Fruit fly (Drosophila melanogaster) whole organism, embryonic: ENCODE data around the gene CG7601.

Experiments used
- CG12071 ChIP-seq: fragments of 200-800 bp; sonication (Bioruptor generic); optimal IDR thresholded peaks from 3 replicates; lab custom pipeline; 2018; ENCODE audit warnings: missing biosample characterization, mild to moderate bottlenecking, missing genetic modification characterization
- CG12104 ChIP-seq: fragments of 200-800 bp; sonication (Bioruptor generic); optimal IDR thresholded peaks from 3 replicates; lab custom pipeline; 2016; ENCODE audit warnings: missing biosample characterization, missing genetic modification characterization
- CG12236 ChIP-seq: fragments of 200-800 bp; sonication (Bioruptor generic); optimal IDR thresholded peaks from 2 replicates; lab custom pipeline; 2016; ENCODE audit warnings: missing biosample characterization, missing genetic modification characterization
- CG13287 ChIP-seq: fragments of 200-800 bp; sonication (Bioruptor generic); IDR thresholded peaks from 2 replicates; pipeline ENCODE4 v1.3.6; 2022; ENCODE audit warnings: missing biosample characterization, missing genetic modification characterization; ENCODE audit not compliant: partially characterized antibody
- CG14014 ChIP-seq: fragments of 200-800 bp; sonication (Bioruptor generic); IDR thresholded peaks from 2 replicates; pipeline ENCODE4 v1.3.6; 2022; ENCODE audit warnings: missing biosample characterization, missing genetic modification characterization
- CG14050 ChIP-seq: fragments of 200-800 bp; sonication (Bioruptor generic); IDR thresholded peaks from 3 replicates; pipeline ENCODE4 v1.3.6; 2022; ENCODE audit warnings: missing biosample characterization, missing genetic modification characterization
- CG14667 ChIP-seq: fragments of 200-800 bp; sonication (Bioruptor generic); IDR thresholded peaks from 2 replicates; pipeline ENCODE4 v1.3.6; 2022; ENCODE audit warnings: missing biosample characterization, missing genetic modification characterization
- CG17328 ChIP-seq: fragments of 200-800 bp; sonication (Bioruptor generic); IDR thresholded peaks from 2 replicates; pipeline ENCODE4 v1.3.6; 2022; ENCODE audit warnings: missing biosample characterization, missing genetic modification characterization
- CG17361 ChIP-seq: fragments of 200-800 bp; sonication (Bioruptor generic); IDR thresholded peaks from 3 replicates; pipeline ENCODE4 v1.3.6; 2022; ENCODE audit warnings: missing biosample characterization, missing genetic modification characterization
- CG3407 ChIP-seq: fragments of 200-800 bp; sonication (Bioruptor generic); optimal IDR thresholded peaks from 2 replicates; lab custom pipeline; 2018; ENCODE audit warnings: missing biosample characterization, mild to moderate bottlenecking, missing genetic modification characterization
- CG3726 ChIP-seq: fragments of 200-800 bp; sonication (Bioruptor generic); IDR thresholded peaks from 3 replicates; pipeline ENCODE4, ENCODE4 v1.3.6; 2022; ENCODE audit warnings: missing biosample characterization, missing genetic modification characterization
- CG3995 ChIP-seq: fragments of 200-800 bp; sonication (Bioruptor generic); optimal IDR thresholded peaks from 3 replicates; lab custom pipeline; 2016; ENCODE audit warnings: missing biosample characterization, missing genetic modification characterization
- CG5953 ChIP-seq: fragments of 200-800 bp; sonication (Bioruptor generic); IDR thresholded peaks from 2 replicates; pipeline ENCODE4 v1.3.6; 2022; ENCODE audit warnings: missing biosample characterization, missing genetic modification characterization
- CG6683 ChIP-seq: fragments of 200-800 bp; sonication (Bioruptor generic); optimal IDR thresholded peaks from 2 replicates; lab custom pipeline; 2017; ENCODE audit warnings: missing biosample characterization, mild to moderate bottlenecking, missing genetic modification characterization, missing genetic modification reagents
- CG6791 ChIP-seq: fragments of 200-800 bp; sonication (Bioruptor generic); IDR thresholded peaks from 3 replicates; pipeline ENCODE4 v1.3.6; 2022; ENCODE audit warnings: missing biosample characterization, missing genetic modification characterization; ENCODE audit not compliant: partially characterized antibody
- CG6854 ChIP-seq: fragments of 200-800 bp; sonication (Bioruptor generic); optimal IDR thresholded peaks from 3 replicates; lab custom pipeline; 2017; ENCODE audit warnings: missing biosample characterization, mild to moderate bottlenecking, missing genetic modification characterization
- CG8281 ChIP-seq: fragments of 200-800 bp; sonication (Bioruptor generic); optimal IDR thresholded peaks from 2 replicates; lab custom pipeline; 2018; ENCODE audit warnings: missing biosample characterization, mild to moderate bottlenecking, missing genetic modification characterization, moderate library complexity
- CG9437 ChIP-seq: fragments of 200-800 bp; sonication (Bioruptor generic); optimal IDR thresholded peaks from 2 replicates; lab custom pipeline; 2018; ENCODE audit warnings: missing biosample characterization, mild to moderate bottlenecking, missing genetic modification characterization
- CHES-1-like ChIP-seq: fragments of 200-800 bp; sonication (Bioruptor generic); optimal IDR thresholded peaks from 2 replicates; lab custom pipeline; 2016; ENCODE audit warnings: missing biosample characterization, missing genetic modification characterization
- Chrac-16 ChIP-seq: fragments of 200-800 bp; sonication (Bioruptor generic); optimal IDR thresholded peaks from 3 replicates; lab custom pipeline; 2016; ENCODE audit warnings: missing biosample characterization, missing genetic modification characterization
- HmgZ ChIP-seq: fragments of 200-800 bp; sonication (Bioruptor generic); optimal IDR thresholded peaks from 2 replicates; lab custom pipeline; 2018; ENCODE audit warnings: missing biosample characterization, mild to moderate bottlenecking, missing genetic modification characterization
- Hr3 ChIP-seq: fragments of 200-800 bp; sonication (Bioruptor generic); optimal IDR thresholded peaks from 3 replicates; lab custom pipeline; 2016; ENCODE audit warnings: missing biosample characterization, missing genetic modification characterization
- MBD-R2 ChIP-seq: fragments of 200-800 bp; sonication (Bioruptor generic); IDR thresholded peaks from 2 replicates; pipeline ENCODE4 v1.3.6; 2022; ENCODE audit warnings: missing biosample characterization, missing genetic modification characterization
- MESR4 ChIP-seq: fragments of 200-800 bp; sonication (Bioruptor generic); optimal IDR thresholded peaks from 2 replicates; lab custom pipeline; 2018; ENCODE audit warnings: missing biosample characterization, mild to moderate bottlenecking, missing genetic modification characterization, moderate library complexity
- Max ChIP-seq: fragments of 200-800 bp; sonication (Bioruptor generic); optimal IDR thresholded peaks from 2 replicates; lab custom pipeline; 2016; ENCODE audit warnings: missing biosample characterization, mild to moderate bottlenecking, missing genetic modification characterization
- Med ChIP-seq: fragments of 200-800 bp; sonication (Bioruptor generic); peaks from one replicate; lab custom pipeline; 2016; ENCODE audit warnings: missing biosample characterization, missing genetic modification characterization, mild to moderate bottlenecking, inconsistent platforms, moderate library complexity
- Sry-δ ChIP-seq: fragments of 200-800 bp; sonication (Bioruptor generic); optimal IDR thresholded peaks from 2 replicates; lab custom pipeline; 2016; ENCODE audit warnings: missing biosample characterization, missing genetic modification characterization
- Ssrp ChIP-seq: fragments of 200-800 bp; sonication (Bioruptor generic); optimal IDR thresholded peaks from 2 replicates; lab custom pipeline; 2018; ENCODE audit warnings: missing biosample characterization, mild to moderate bottlenecking, missing genetic modification characterization, moderate library complexity
- Taf1 ChIP-seq: fragments of 200-800 bp; sonication (Bioruptor generic); IDR thresholded peaks from 2 replicates; pipeline ENCODE4 v1.3.6; 2022; ENCODE audit warnings: missing biosample characterization, missing genetic modification characterization
- Usf ChIP-seq: fragments of 200-800 bp; sonication (Bioruptor generic); optimal IDR thresholded peaks from 2 replicates; lab custom pipeline; 2017; ENCODE audit warnings: missing genotype, missing biosample characterization, missing genetic modification characterization
- bab2 ChIP-seq: fragments of 200-800 bp; sonication (Bioruptor generic); optimal IDR thresholded peaks from 2 replicates; lab custom pipeline; 2016; ENCODE audit warnings: missing biosample characterization, missing genetic modification characterization
- btn ChIP-seq: fragments of 200-800 bp; sonication (Bioruptor generic); optimal IDR thresholded peaks from 2 replicates; lab custom pipeline; 2016; ENCODE audit warnings: missing biosample characterization, missing genetic modification characterization
- corto ChIP-seq: fragments of 200-800 bp; sonication (Bioruptor generic); optimal IDR thresholded peaks from 2 replicates; lab custom pipeline; 2016; ENCODE audit warnings: missing biosample characterization, mild to moderate bottlenecking, missing genetic modification characterization, moderate library complexity
- crol ChIP-seq: fragments of 200-800 bp; sonication (Bioruptor generic); IDR thresholded peaks from 2 replicates; pipeline ENCODE4 v1.3.6; 2022; ENCODE audit warnings: missing biosample characterization, missing genetic modification characterization
- dan ChIP-seq: fragments of 200-800 bp; sonication (Bioruptor generic); IDR thresholded peaks from 2 replicates; pipeline ENCODE4 v1.3.6; 2022; ENCODE audit warnings: missing biosample characterization, missing genetic modification characterization
- fd96Cb ChIP-seq: fragments of 200-800 bp; sonication (Bioruptor generic); optimal IDR thresholded peaks from 2 replicates; lab custom pipeline; 2018; ENCODE audit warnings: missing biosample characterization, mild to moderate bottlenecking, missing genetic modification characterization, moderate library complexity
- gfzf ChIP-seq: fragments of 200-800 bp; sonication (Bioruptor generic); optimal IDR thresholded peaks from 2 replicates; lab custom pipeline; 2016; ENCODE audit warnings: missing biosample characterization, mild to moderate bottlenecking, missing genetic modification characterization, moderate library complexity
- gsb ChIP-seq: fragments of 200-800 bp; sonication (Bioruptor generic); IDR thresholded peaks from 2 replicates; pipeline ENCODE4 v1.3.6; 2022; ENCODE audit warnings: missing biosample characterization, missing genetic modification characterization
- insv ChIP-seq, 2 experiments: fragments of 200-800 bp; sonication (Bioruptor generic); optimal IDR thresholded peaks; 3 replicates each; lab custom pipeline; 2016 to 2018; ENCODE audit warnings: missing biosample characterization in 2 of 2, missing genetic modification characterization in 2 of 2
- inv ChIP-seq: fragments of 200-800 bp; sonication (Bioruptor generic); IDR thresholded peaks from 2 replicates; pipeline ENCODE4 v1.3.6; 2022; ENCODE audit warnings: missing biosample characterization, missing genetic modification characterization; ENCODE audit not compliant: partially characterized antibody
- jumu ChIP-seq: fragments of 200-800 bp; sonication (Bioruptor generic); optimal IDR thresholded peaks from 3 replicates; lab custom pipeline; 2016; ENCODE audit warnings: missing biosample characterization, missing genetic modification characterization
- knrl ChIP-seq: fragments of 200-800 bp; sonication (Bioruptor generic); IDR thresholded peaks from 3 replicates; pipeline ENCODE4 v1.3.6; 2022; ENCODE audit warnings: missing biosample characterization, missing genetic modification characterization; ENCODE audit not compliant: partially characterized antibody
- mam ChIP-seq: fragments of 200-800 bp; sonication (Bioruptor generic); optimal IDR thresholded peaks from 3 replicates; lab custom pipeline; 2016; ENCODE audit warnings: missing biosample characterization, missing genetic modification characterization
- onecut ChIP-seq: fragments of 200-800 bp; sonication (Bioruptor generic); IDR thresholded peaks from 2 replicates; pipeline ENCODE4 v1.3.6; 2022; ENCODE audit warnings: missing biosample characterization, missing genetic modification characterization
- pan ChIP-seq, 4 experiments: fragments of >200 bp in 3 of 4; fragments of 200-800 bp in 1 of 4; sonication (Bioruptor generic) in 1 of 4; optimal IDR thresholded peaks in 3 of 4; IDR thresholded peaks in 1 of 4; 2 replicates each; pipeline versions ENCODE4 v1.3.6 to Lab custom; 2017 to 2022; ENCODE audit warnings: missing biosample characterization in 2 of 4, missing genetic modification characterization in 2 of 4, mixed read lengths in 1 of 4
- sd ChIP-seq: fragments of 200-800 bp; sonication (Bioruptor generic); optimal IDR thresholded peaks from 3 replicates; lab custom pipeline; 2018; ENCODE audit warnings: missing biosample characterization, mild to moderate bottlenecking, missing genetic modification characterization, moderate library complexity
- sna ChIP-seq: fragments of 200-800 bp; sonication (Bioruptor generic); IDR thresholded peaks from 2 replicates; pipeline ENCODE4 v1.3.6; 2022; ENCODE audit warnings: missing biosample characterization, missing genetic modification characterization; ENCODE audit not compliant: partially characterized antibody
- stc ChIP-seq: fragments of 200-800 bp; sonication (Bioruptor generic); IDR thresholded peaks from 2 replicates; pipeline ENCODE4 v1.3.6; 2022; ENCODE audit warnings: missing biosample characterization, missing genetic modification characterization
- unc-4 ChIP-seq: fragments of 200-800 bp; sonication (Bioruptor generic); IDR thresholded peaks from 2 replicates; pipeline ENCODE4 v1.3.6; 2022; ENCODE audit warnings: missing biosample characterization, missing genetic modification characterization; ENCODE audit not compliant: partially characterized antibody
- wdn ChIP-seq: fragments of 200-800 bp; sonication (Bioruptor generic); IDR thresholded peaks from 2 replicates; pipeline ENCODE4 v1.3.6; 2022; ENCODE audit warnings: missing biosample characterization, missing genetic modification characterization

The CG7601 gene

dm6 chr3R:29723048-29723656 lies 13.4 kb downstream of the CG7601 start, which contains the start of gene Pcd (continued):
- TF ChIP-seq mam (no peak), Sry-δ (GFP tag; lab: Kevin White, UChicago) (peak; percentile 4), CG12236 (no peak), gfzf (GFP tag; lab: Kevin White, UChicago) (peak; percentile 38), Hr3 (GFP tag; lab: Kevin White, UChicago) (no peak), stc (GFP tag; lab: Robert Waterston, UW) (no peak), CG17361 (no peak), Med (peak; percentile 33), sd (tag; lab: Kevin White, UChicago) (peak; percentile 98), insv (GFP tag; optimal IDR thresholded peaks at IDR 0.05; lab: Kevin White, UChicago) (peak in 1 of 2 experiments; percentile 46), btn (GFP tag; lab: Kevin White, UChicago) (no peak), CHES-1-like (GFP tag; lab: Kevin White, UChicago) (no peak), CG3995 (GFP tag; lab: Kevin White, UChicago) (peak; percentile 14), CG13287 (peak; percentile 64), CG6854 (no peak), CG6791 (no peak), Chrac-16 (GFP tag; lab: Kevin White, UChicago) (no peak), corto (GFP tag; lab: Kevin White, UChicago) (no peak), CG3407 (GFP tag; lab: Kevin White, UChicago) (no peak), CG17328 (0 out of 2 replicates have a peak, but pooled peaks have one; percentile 27), bab2 (GFP tag; lab: Kevin White, UChicago) (no peak), jumu (GFP tag; lab: Kevin White, UChicago) (no peak), MBD-R2 (GFP tag; lab: Robert Waterston, UW) (peak; percentile 83), fd96Cb (no peak), dan (GFP tag; lab: Robert Waterston, UW) (no peak), Usf (no peak), knrl (no peak), Max (GFP tag; lab: Kevin White, UChicago) (no peak), CG12071 (no peak), unc-4 (GFP tag; lab: Robert Waterston, UW) (peak; percentile 41; the same call in 1 of the 2 replicates), gsb (GFP tag; lab: Robert Waterston, UW) (no peak), CG9437 (GFP tag; lab: Kevin White, UChicago) (no peak), CG5953 (GFP tag; lab: Robert Waterston, UW) (no peak), CG14014 (GFP tag; lab: Robert Waterston, UW) (no peak), CG14667 (GFP tag; lab: Robert Waterston, UW) (no peak), CG6683 (GFP tag; lab: Kevin White, UChicago) (no peak), wdn (GFP tag; lab: Robert Waterston, UW) (no peak), onecut (GFP tag; lab: Robert Waterston, UW) (no peak), Taf1 (GFP tag; lab: Robert Waterston, UW) (no peak), CG3726 (GFP tag; lab: Robert Waterston, UW) (no peak), Ssrp (tag; lab: Kevin White, UChicago) (no peak), HmgZ (peak; percentile 7), crol (GFP tag; lab: Robert Waterston, UW) (peak; percentile 91), CG8281 (tag; lab: Kevin White, UChicago) (no peak), CG12104 (GFP tag; lab: Kevin White, UChicago) (no peak), MESR4 (peak; percentile 56), pan (optimal IDR thresholded peaks at IDR 0.05; lab: Kevin White, UChicago) (no peak), pan (GFP tag; optimal IDR thresholded peaks at IDR 0.05 in 1 of 2, IDR thresholded peaks at IDR 0.05 in 1 of 2) (no peak), sna (GFP tag; lab: Robert Waterston, UW) (peak; percentile 24; the same call in 1 of the 2 replicates), CG14050 (GFP tag; lab: Robert Waterston, UW) (no peak), inv (GFP tag; lab: Robert Waterston, UW) (no peak)
